Worm (Caenorhabditis elegans) whole organism, L1 larva: ENCODE data around the gene C49H3.4.

Experiments
- C16A3.4 ChIP-seq: fragments of 150-350 bp; optimal IDR thresholded peaks from 2 replicates; lab custom pipeline; 2014; ENCODE audit warnings: missing biosample characterization, missing genetic modification characterization
- Y116A8C.19 ChIP-seq: sonication (generic microtip); optimal IDR thresholded peaks from 2 replicates; lab custom pipeline; 2016; ENCODE audit warnings: missing compliant biosample characterization, missing genetic modification characterization, borderline replicate concordance
- alr-1 ChIP-seq: fragments of 200-800 bp; sonication (Bioruptor generic); optimal IDR thresholded peaks from 2 replicates; lab custom pipeline; 2018; ENCODE audit warnings: borderline replicate concordance, mild to moderate bottlenecking, missing genetic modification characterization, missing compliant biosample characterization
- aly-2 ChIP-seq: fragments of 150-350 bp; optimal IDR thresholded peaks from 2 replicates; lab custom pipeline; 2014; ENCODE audit warnings: missing biosample characterization, missing genetic modification characterization
- ama-1 ChIP-seq: fragments of 150-350 bp; optimal IDR thresholded peaks from 2 replicates; lab custom pipeline; 2014
- blmp-1 ChIP-seq: fragments of 150-350 bp; optimal IDR thresholded peaks from 2 replicates; lab custom pipeline; 2014; ENCODE audit warnings: missing biosample characterization, missing genetic modification characterization
- ceh-8 ChIP-seq: fragments of 200-800 bp; sonication (Bioruptor generic); optimal IDR thresholded peaks from 2 replicates; lab custom pipeline; 2018; ENCODE audit warnings: mild to moderate bottlenecking, missing genetic modification characterization, moderate library complexity, missing compliant biosample characterization
- ceh-82 ChIP-seq, 3 experiments: fragments of 150-350 bp in 1 of 3; sonication (generic microtip) in 2 of 3; optimal IDR thresholded peaks; 2 replicates each; lab custom pipeline; 2014 to 2017; ENCODE audit warnings: missing biosample characterization in 3 of 3, missing genetic modification characterization in 3 of 3
- ceh-88 ChIP-seq: fragments of 200-800 bp; sonication (Bioruptor generic); IDR thresholded peaks from 2 replicates; pipeline ENCODE4 v1.3.6; 2022; ENCODE audit warnings: missing genetic modification characterization, missing compliant biosample characterization
- ceh-90 ChIP-seq: sonication (generic microtip); optimal IDR thresholded peaks from 2 replicates; lab custom pipeline; 2016; ENCODE audit warnings: missing genetic modification characterization, missing compliant biosample characterization
- dsc-1 ChIP-seq: sonication (generic microtip); optimal IDR thresholded peaks from 2 replicates; lab custom pipeline; 2016; ENCODE audit warnings: mild to moderate bottlenecking, missing genetic modification characterization, missing compliant biosample characterization
- efl-1 ChIP-seq, 4 experiments: fragments of 150-350 bp; optimal IDR thresholded peaks in 3 of 4; peaks in 1 of 4; 1 replicate in 1 of 4; 2 replicates in 3 of 4; lab custom pipeline; 2014; ENCODE audit warnings: missing biosample characterization in 2 of 4, missing genetic modification characterization in 2 of 4, missing genetic modification reagents in 2 of 4
- efl-3 ChIP-seq: fragments of 200-800 bp; sonication (Bioruptor generic); optimal IDR thresholded peaks from 2 replicates; lab custom pipeline; 2018; ENCODE audit warnings: mild to moderate bottlenecking, missing genetic modification characterization, missing compliant biosample characterization
- egl-13 ChIP-seq: sonication (generic microtip); optimal IDR thresholded peaks from 2 replicates; lab custom pipeline; 2016; ENCODE audit warnings: missing genotype, missing genetic modification reagents, missing genetic modification characterization, missing compliant biosample characterization
- ets-5 ChIP-seq: fragments of 200-800 bp; sonication (Bioruptor generic); IDR thresholded peaks from 2 replicates; pipeline ENCODE4 v1.3.6; 2022; ENCODE audit warnings: missing genetic modification characterization, missing compliant biosample characterization
- fkh-10 ChIP-seq: sonication (generic microtip); optimal IDR thresholded peaks from 2 replicates; lab custom pipeline; 2017; ENCODE audit warnings: missing biosample characterization, missing genetic modification reagents, missing genetic modification characterization
- fkh-4 ChIP-seq: sonication (generic microtip); optimal IDR thresholded peaks from 2 replicates; lab custom pipeline; 2016; ENCODE audit warnings: missing compliant biosample characterization, missing genetic modification characterization, borderline replicate concordance
- fkh-8 ChIP-seq: sonication (generic microtip); optimal IDR thresholded peaks from 2 replicates; lab custom pipeline; 2016; ENCODE audit warnings: mild to moderate bottlenecking, missing genetic modification characterization, missing compliant biosample characterization
- fos-1 ChIP-seq: fragments of 150-350 bp; optimal IDR thresholded peaks from 2 replicates; lab custom pipeline; 2014; ENCODE audit warnings: missing biosample characterization, missing genetic modification characterization
- hlh-4 ChIP-seq: sonication (generic microtip); optimal IDR thresholded peaks from 2 replicates; lab custom pipeline; 2016; ENCODE audit warnings: mild to moderate bottlenecking, missing genetic modification characterization, missing compliant biosample characterization
- irx-1 ChIP-seq: sonication (generic microtip); optimal IDR thresholded peaks from 2 replicates; lab custom pipeline; 2016; ENCODE audit warnings: missing genetic modification characterization, missing compliant biosample characterization
- lin-13 ChIP-seq: fragments of 150-350 bp; optimal IDR thresholded peaks from 2 replicates; lab custom pipeline; 2014; ENCODE audit warnings: missing biosample characterization, missing genetic modification reagents, missing genetic modification characterization
- lin-15B ChIP-seq: fragments of 150-350 bp; sonication (generic microtip); optimal IDR thresholded peaks from 3 replicates; lab custom pipeline; 2014; ENCODE audit warnings: missing biosample characterization, missing genetic modification characterization
- lin-35 ChIP-seq, 2 experiments: fragments of 150-350 bp; optimal IDR thresholded peaks; 2 replicates each; lab custom pipeline; 2014; ENCODE audit warnings: missing biosample characterization in 2 of 2, missing genetic modification characterization in 2 of 2, missing genetic modification reagents in 2 of 2
- lin-39 ChIP-seq: fragments of 150-350 bp; optimal IDR thresholded peaks from 2 replicates; lab custom pipeline; 2014; ENCODE audit warnings: missing biosample characterization, missing genetic modification reagents, missing genetic modification characterization
- lir-3 ChIP-seq: sonication (generic microtip); optimal IDR thresholded peaks from 2 replicates; lab custom pipeline; 2016; ENCODE audit warnings: mild to moderate bottlenecking, missing genetic modification characterization, moderate library complexity, missing compliant biosample characterization; ENCODE audit not compliant: poor library complexity
- lsy-2 ChIP-seq, 2 experiments: fragments of 150-350 bp; optimal IDR thresholded peaks; 2 replicates each; lab custom pipeline; 2014; ENCODE audit warnings: missing biosample characterization in 2 of 2, missing genetic modification characterization in 2 of 2
- mdl-1 ChIP-seq, 2 experiments: fragments of 150-350 bp; optimal IDR thresholded peaks; 2 replicates each; lab custom pipeline; 2014 to 2017; ENCODE audit warnings: missing biosample characterization in 2 of 2, missing genetic modification characterization in 2 of 2, inconsistent platforms in 1 of 2
- mep-1 ChIP-seq: fragments of 150-350 bp; optimal IDR thresholded peaks from 2 replicates; lab custom pipeline; 2014; ENCODE audit warnings: missing biosample characterization, missing genetic modification characterization
- nhr-19 ChIP-seq: fragments of 200-800 bp; sonication (Bioruptor generic); conservative IDR thresholded peaks from 2 replicates; pipeline ENCODE4 v1.3.6; 2022; ENCODE audit warnings: missing genetic modification characterization, missing compliant biosample characterization
- nhr-237 ChIP-seq: fragments of 150-350 bp; optimal IDR thresholded peaks from 2 replicates; lab custom pipeline; 2014; ENCODE audit warnings: missing biosample characterization, missing genetic modification characterization
- nhr-76 ChIP-seq: sonication (generic microtip); optimal IDR thresholded peaks from 2 replicates; lab custom pipeline; 2017; ENCODE audit warnings: missing biosample characterization, missing genetic modification characterization
- nhr-90 ChIP-seq: sonication (generic microtip); optimal IDR thresholded peaks from 2 replicates; lab custom pipeline; 2016; ENCODE audit warnings: mild to moderate bottlenecking, missing genetic modification characterization, missing compliant biosample characterization; ENCODE audit not compliant: poor library complexity
- pax-3 ChIP-seq: fragments of 200-800 bp; sonication (Bioruptor generic); optimal IDR thresholded peaks from 2 replicates; lab custom pipeline; 2018; ENCODE audit warnings: mild to moderate bottlenecking, missing genetic modification characterization, moderate library complexity, missing compliant biosample characterization
- pqm-1 ChIP-seq: sonication (generic microtip); optimal IDR thresholded peaks from 3 replicates; lab custom pipeline; 2017; ENCODE audit warnings: missing biosample characterization, missing genetic modification characterization
- rnt-1 ChIP-seq: sonication (generic microtip); optimal IDR thresholded peaks from 2 replicates; lab custom pipeline; 2016; ENCODE audit warnings: mild to moderate bottlenecking, missing genetic modification characterization, moderate library complexity, missing compliant biosample characterization
- snpc-4 ChIP-seq: fragments of 150-350 bp; optimal IDR thresholded peaks from 2 replicates; lab custom pipeline; 2014; ENCODE audit warnings: missing biosample characterization, missing genetic modification characterization
- snu-23 ChIP-seq: sonication (generic microtip); optimal IDR thresholded peaks from 2 replicates; lab custom pipeline; 2016; ENCODE audit warnings: missing genetic modification characterization, missing compliant biosample characterization
- sox-4 ChIP-seq: sonication (generic microtip); optimal IDR thresholded peaks from 2 replicates; lab custom pipeline; 2016; ENCODE audit warnings: missing genetic modification characterization, missing compliant biosample characterization
- sptf-1 ChIP-seq: fragments of 150-350 bp; optimal IDR thresholded peaks from 2 replicates; lab custom pipeline; 2014; ENCODE audit warnings: missing biosample characterization, missing genetic modification characterization
- swsn-7 ChIP-seq: sonication (generic microtip); optimal IDR thresholded peaks from 2 replicates; lab custom pipeline; 2016; ENCODE audit warnings: missing genetic modification characterization, missing compliant biosample characterization
- tbx-2 ChIP-seq: sonication (generic microtip); optimal IDR thresholded peaks from 2 replicates; lab custom pipeline; 2016; ENCODE audit warnings: missing genetic modification characterization, missing compliant biosample characterization
- unc-130 ChIP-seq: fragments of 150-350 bp; optimal IDR thresholded peaks from 2 replicates; lab custom pipeline; 2017; ENCODE audit warnings: missing biosample characterization, missing genetic modification characterization, inconsistent platforms
- unc-62 ChIP-seq: fragments of 150-350 bp; optimal IDR thresholded peaks from 2 replicates; lab custom pipeline; 2014; ENCODE audit warnings: missing biosample characterization, missing genetic modification reagents, missing genetic modification characterization
- unc-86 ChIP-seq: sonication (generic microtip); optimal IDR thresholded peaks from 2 replicates; lab custom pipeline; 2016; ENCODE audit warnings: missing genetic modification characterization, missing compliant biosample characterization
- vab-15 ChIP-seq: sonication (generic microtip); optimal IDR thresholded peaks from 2 replicates; lab custom pipeline; 2017; ENCODE audit warnings: missing genotype, mild to moderate bottlenecking, missing genetic modification characterization, missing compliant biosample characterization
- xbp-1 ChIP-seq: sonication (generic microtip); optimal IDR thresholded peaks from 2 replicates; lab custom pipeline; 2016; ENCODE audit warnings: missing genetic modification characterization, missing compliant biosample characterization
- zip-4 ChIP-seq: fragments of 200-800 bp; sonication (Bioruptor generic); optimal IDR thresholded peaks from 2 replicates; lab custom pipeline; 2018; ENCODE audit warnings: mild to moderate bottlenecking, missing genetic modification characterization, moderate library complexity, missing compliant biosample characterization

The C49H3.4 gene

DNA sequence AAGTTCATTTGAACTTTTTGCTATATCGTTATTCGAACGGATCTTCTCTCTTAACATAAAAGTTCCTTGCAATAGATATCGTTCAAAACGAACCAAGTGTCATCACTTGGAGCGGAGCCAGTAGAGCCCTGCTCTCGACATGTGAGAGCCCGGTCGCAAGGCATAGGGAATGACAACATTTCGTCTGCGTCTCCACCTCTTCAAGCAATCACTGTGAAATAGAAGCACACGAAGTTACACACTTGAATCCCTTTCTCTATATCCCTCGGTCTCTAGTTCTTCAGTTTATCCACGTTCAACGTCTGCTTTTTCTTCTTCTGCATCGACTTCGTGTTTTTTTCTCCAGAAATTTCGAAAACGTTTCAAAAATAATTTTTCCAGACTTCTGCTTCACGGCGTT, 11.7 kb upstream of the C49H3.4 start, which contains the start of gene C49H3.6 (continued):
- TF ChIP-seq rnt-1 (tag; lab: Kevin White, UChicago): peak; percentile 42
- TF ChIP-seq dsc-1 (tag; lab: Kevin White, UChicago): peak; percentile 23

DNA sequence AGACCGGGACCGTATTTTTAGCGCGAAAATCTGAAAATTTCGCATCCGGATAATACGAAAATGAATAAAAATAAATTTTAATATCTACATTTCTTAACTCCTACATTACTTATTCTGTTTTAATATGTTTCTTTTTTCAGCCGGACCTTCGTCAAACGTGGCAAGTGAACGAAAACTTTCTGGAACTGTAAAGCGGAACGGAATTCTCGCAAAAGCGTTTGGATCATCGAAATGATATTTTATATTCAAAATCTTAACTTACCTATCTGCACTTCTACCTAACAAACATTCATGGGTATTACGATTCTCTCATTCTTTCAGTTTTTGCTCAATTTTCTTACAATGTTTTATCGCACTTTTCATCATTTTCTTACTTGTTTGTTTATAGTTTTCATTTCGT, 8.4 kb upstream of the C49H3.4 start:
- TF ChIP-seq xbp-1 (tag; lab: Kevin White, UChicago): no peak
- no peak for TF ChIP-seq efl-1 (optimal IDR thresholded peaks at IDR 0.05; lab: Kevin White, UChicago)
- TF ChIP-seq efl-1 (GFP tag; optimal IDR thresholded peaks at IDR 0.05 in 1 of 2; lab: Kevin White, UChicago): peak in 1 of 2 experiments; percentile 91

DNA sequence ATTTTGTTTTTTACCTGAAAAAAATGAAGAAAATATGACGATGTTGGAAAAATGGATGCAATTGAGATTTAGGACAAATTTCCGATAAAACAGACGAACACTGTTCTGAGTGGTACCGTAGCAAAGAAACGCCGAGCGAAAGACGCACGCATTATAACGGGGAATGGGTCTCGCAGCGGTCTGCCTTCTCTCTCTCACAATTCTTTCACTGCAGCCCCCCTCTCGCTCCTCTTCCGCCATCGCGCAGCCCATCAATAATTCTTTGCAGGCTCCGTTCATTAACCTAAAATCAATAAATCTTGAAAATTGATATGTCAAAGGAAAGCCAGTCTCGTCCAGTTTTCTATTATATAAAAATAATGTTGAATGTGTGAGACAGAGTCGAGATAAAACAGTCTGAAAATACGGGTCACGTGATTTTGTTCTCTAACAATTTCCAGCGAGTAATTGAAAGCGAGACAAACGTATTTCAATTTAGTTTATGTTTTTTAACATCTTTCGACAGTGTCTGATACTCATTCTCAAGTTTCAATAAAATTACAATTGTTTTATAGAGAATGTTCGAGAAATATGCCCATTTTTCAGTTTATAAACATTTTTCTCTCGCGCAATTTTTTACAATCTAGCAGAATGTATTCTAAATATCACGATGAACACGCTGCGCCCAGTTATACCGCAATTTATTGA, 5.5 kb upstream of the C49H3.4 start:
- TF ChIP-seq tbx-2 (tag; lab: Kevin White, UChicago) (peak; percentile 3), ceh-88 (GFP tag; lab: Robert Waterston, UW) (no peak), unc-130 (tag; lab: Kevin White, UChicago) (no peak), zip-4 (GFP tag; lab: Kevin White, UChicago) (no peak), mep-1 (tag; lab: Kevin White, UChicago) (peak; percentile 53), hlh-4 (tag; lab: Kevin White, UChicago) (no peak), fkh-10 (no peak), mdl-1 (tag; optimal IDR thresholded peaks at IDR 0.05; lab: Kevin White, UChicago) (peak in 1 of 2 experiments; percentile 13), alr-1 (no peak), nhr-76 (tag; lab: Kevin White, UChicago) (no peak), snu-23 (GFP tag; lab: Kevin White, UChicago) (peak; percentile 37), lir-3 (tag; lab: Kevin White, UChicago) (no peak), nhr-90 (tag; lab: Kevin White, UChicago) (no peak), lin-15B (tag; lab: Kevin White, UChicago) (no peak), ets-5 (GFP tag; lab: Robert Waterston, UW) (no peak), lin-35 (GFP tag; optimal IDR thresholded peaks at IDR 0.05; lab: Kevin White, UChicago) (peak; percentile 3 to 23), nhr-237 (no peak), irx-1 (no peak), unc-62 (GFP tag; lab: Kevin White, UChicago) (no peak), ceh-8 (GFP tag; lab: Kevin White, UChicago) (no peak), sox-4 (tag; lab: Kevin White, UChicago) (no peak), fos-1 (tag; lab: Kevin White, UChicago) (no peak), Y116A8C.19 (tag; lab: Kevin White, UChicago) (no peak), ama-1 (lab: Kevin White, UChicago) (no peak), swsn-7 (peak; percentile 20), egl-13 (tag; lab: Kevin White, UChicago) (peak; percentile 41), unc-86 (tag; lab: Kevin White, UChicago) (no peak), pax-3 (tag; lab: Kevin White, UChicago) (no peak), aly-2 (tag; lab: Kevin White, UChicago) (no peak), blmp-1 (tag; lab: Kevin White, UChicago) (no peak), fkh-4 (tag; lab: Kevin White, UChicago) (no peak), sptf-1 (tag; lab: Kevin White, UChicago) (no peak), lin-39 (tag; lab: Kevin White, UChicago) (no peak), snpc-4 (tag; lab: Kevin White, UChicago) (no peak), ceh-90 (no peak), efl-3 (GFP tag; lab: Kevin White, UChicago) (no peak), fkh-8 (no peak), ceh-82 (tag; optimal IDR thresholded peaks at IDR 0.05; lab: Kevin White, UChicago) (no peak), nhr-19 (GFP tag; lab: Robert Waterston, UW) (no peak), lin-13 (no peak), lsy-2 (tag; optimal IDR thresholded peaks at IDR 0.05; lab: Kevin White, UChicago) (peak; percentile 18 to 51), C16A3.4 (tag; lab: Kevin White, UChicago) (no peak), vab-15 (tag; lab: Kevin White, UChicago) (no peak), pqm-1 (tag; lab: Kevin White, UChicago) (no peak)
